Worm (Caenorhabditis elegans): ENCODE data around the gene gap-2.

gap-2 gene

ce11 chrX:9494661-9495060 is 22.4 kb downstream of the gap-2 start (continued):
- TF ChIP-seq pat-9 (tag; optimal IDR thresholded peaks at IDR 0.05) (no peak), sdc-2 (tag; optimal IDR thresholded peaks at IDR 0.05) (no peak), tbx-2 (tag; optimal IDR thresholded peaks at IDR 0.05) (peak; percentile 1), pax-1 (tag; optimal IDR thresholded peaks at IDR 0.05) (no peak), lin-11 (tag; optimal IDR thresholded peaks at IDR 0.05) (no peak), sox-2 (GFP tag; IDR thresholded peaks at IDR 0.05) (no peak), eyg-1 (tag; optimal IDR thresholded peaks at IDR 0.05) (no peak)

- no peak for TF ChIP-seq pag-3 (tag; optimal IDR thresholded peaks at IDR 0.05; ENCODE audit: borderline replicate concordance)
- no peak for TF ChIP-seq hlh-15 (tag; optimal IDR thresholded peaks at IDR 0.05)
- no peak for TF ChIP-seq ref-2 (tag; optimal IDR thresholded peaks at IDR 0.05)
- TF ChIP-seq pax-1 (tag; optimal IDR thresholded peaks at IDR 0.05) = no peak
- no peak for TF ChIP-seq tbx-2 (tag; optimal IDR thresholded peaks at IDR 0.05)
- no peak for TF ChIP-seq hlh-8 (tag; optimal IDR thresholded peaks at IDR 0.05)
- no peak for TF ChIP-seq dmd-4 (tag; optimal IDR thresholded peaks at IDR 0.05; ENCODE audit: borderline replicate concordance)
- no peak for TF ChIP-seq ztf-16 (tag; optimal IDR thresholded peaks at IDR 0.05)
Measured at ce11 chrX:9499355-9499754, 27.1 kb downstream of the gap-2 start.

- TF ChIP-seq dve-1 (tag; optimal IDR thresholded peaks at IDR 0.05) (no peak), unc-42 (tag; optimal IDR thresholded peaks at IDR 0.05) (peak; percentile 57), fkh-10 (GFP tag; optimal IDR thresholded peaks at IDR 0.05) (no peak)
Measured at ce11 chrX:9504221-9504620, 32.0 kb downstream of the gap-2 start.

- TF ChIP-seq ceh-31 (tag; optimal IDR thresholded peaks at IDR 0.05) (peak; percentile 13), tbx-2 (tag; optimal IDR thresholded peaks at IDR 0.05) (peak; percentile 8), ref-2 (tag; optimal IDR thresholded peaks at IDR 0.05) (peak; percentile 1), nfya-1 (tag; optimal IDR thresholded peaks at IDR 0.05) (no peak), lim-6 (tag; optimal IDR thresholded peaks at IDR 0.05) (no peak)
Measured at ce11 chrX:9504911-9505397, 32.7 kb downstream of the gap-2 start.

ce11 chrX:9506341-9506740 is 34.1 kb downstream of the gap-2 start:
- TF ChIP-seq sdc-2 (tag; optimal IDR thresholded peaks at IDR 0.05) = peak; percentile 3
- TF ChIP-seq ceh-45 (GFP tag; IDR thresholded peaks at IDR 0.05) = 0 out of 2 replicates have a peak, but pooled peaks have one; percentile 39
- TF ChIP-seq ceh-31 (tag; optimal IDR thresholded peaks at IDR 0.05) = peak; percentile 20
- TF ChIP-seq T23F11.4 (GFP tag; optimal IDR thresholded peaks at IDR 0.05) = no peak
- peak; percentile 37 for TF ChIP-seq ceh-34 (tag; optimal IDR thresholded peaks at IDR 0.05)
- TF ChIP-seq fkh-6 (tag; optimal IDR thresholded peaks at IDR 0.05) = peak; percentile 24
- TF ChIP-seq ceh-19 (GFP tag; optimal IDR thresholded peaks at IDR 0.05) = no peak
- peak; percentile 96 for TF ChIP-seq unc-42 (tag; optimal IDR thresholded peaks at IDR 0.05)

ce11 chrX:9508426-9509010 is 36.2 kb downstream of the gap-2 start:
- TF ChIP-seq C08G9.2 (tag; optimal IDR thresholded peaks at IDR 0.05) = no peak

ce11 chrX:9509516-9509915 is 37.2 kb downstream of the gap-2 start:
- TF ChIP-seq tbx-7 (tag; optimal IDR thresholded peaks at IDR 0.05) = no peak
- TF ChIP-seq syd-9 (tag; optimal IDR thresholded peaks at IDR 0.05) = no peak
- TF ChIP-seq C38D4.7 (GFP tag; optimal IDR thresholded peaks at IDR 0.05) = no peak
- no peak for TF ChIP-seq Y22D7AL.16 (tag; optimal IDR thresholded peaks at IDR 0.05)
- TF ChIP-seq ceh-34 (tag; optimal IDR thresholded peaks at IDR 0.05) = no peak

Data from whole organism, late embryonic.